Worm (Caenorhabditis elegans): ENCODE results near the gene ncs-7.

The ncs-7 gene

DNA sequence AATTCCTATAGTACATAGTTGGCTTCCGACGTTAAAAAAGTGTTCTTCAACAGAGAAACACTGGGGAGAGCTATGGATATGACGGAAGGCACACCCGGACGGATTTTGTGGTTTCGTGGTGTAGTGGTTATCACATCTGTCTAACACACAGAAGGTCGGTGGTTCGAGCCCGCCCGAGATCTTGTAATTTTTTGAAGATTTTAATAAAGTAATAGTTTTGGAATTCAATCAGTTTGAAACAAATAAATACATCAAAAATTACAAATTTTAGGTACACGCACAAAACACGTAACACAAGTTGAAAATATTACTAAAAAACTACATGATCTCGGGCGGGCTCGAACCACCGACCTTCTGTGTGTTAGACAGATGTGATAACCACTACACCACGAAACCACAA, 3.2 kb upstream of the ncs-7 start:
- TF ChIP-seq egl-18 (GFP tag; IDR thresholded peaks at IDR 0.05), result no peak
- no peak for TF ChIP-seq ceh-100 (GFP tag; IDR thresholded peaks at IDR 0.05)
- TF ChIP-seq F33H1.4 (GFP tag; IDR thresholded peaks at IDR 0.05), result no peak
- no peak for TF ChIP-seq atf-7 (tag; optimal IDR thresholded peaks at IDR 0.05)
- TF ChIP-seq mes-4 (tag; optimal IDR thresholded peaks at IDR 0.05), result no peak
- TF ChIP-seq madf-10 (tag; optimal IDR thresholded peaks at IDR 0.05), result peak; percentile 24
- no peak for TF ChIP-seq B0336.3 (GFP tag; IDR thresholded peaks at IDR 0.05)
- TF ChIP-seq lin-35 (GFP tag; optimal IDR thresholded peaks at IDR 0.05), result peak in 1 of 3 experiments; percentile 54
- 0 out of 2 replicates have a peak, but pooled peaks have one; percentile 5 for TF ChIP-seq ztf-6 (GFP tag; IDR thresholded peaks at IDR 0.05)
- TF ChIP-seq B0019.2 (GFP tag; conservative IDR thresholded peaks at IDR 0.05), result no peak
- peak; percentile 24 for TF ChIP-seq ZK185.1 (tag; optimal IDR thresholded peaks at IDR 0.05; ENCODE audit: poor library complexity, severe bottlenecking)
- peak; percentile 68; the same call in 1 of the 2 replicates for TF ChIP-seq ztf-25 (GFP tag; IDR thresholded peaks at IDR 0.05)
- no peak for TF ChIP-seq aptf-2 (GFP tag; conservative IDR thresholded peaks at IDR 0.05)
- no peak for TF ChIP-seq lsy-27 (tag; optimal IDR thresholded peaks at IDR 0.05; ENCODE audit: borderline replicate concordance, insufficient read depth)
- no peak for TF ChIP-seq attf-3 (GFP tag; conservative IDR thresholded peaks at IDR 0.05)
- peak; percentile 60; the same call in 1 of the 2 replicates for TF ChIP-seq rcor-1 (GFP tag; IDR thresholded peaks at IDR 0.05)
- peak; percentile 81 for TF ChIP-seq pbrm-1 (GFP tag; IDR thresholded peaks at IDR 0.05)
- no peak for TF ChIP-seq K11D2.4 (GFP tag; IDR thresholded peaks at IDR 0.05)
- no peak for TF ChIP-seq cebp-1 (GFP tag; IDR thresholded peaks at IDR 0.05)
- TF ChIP-seq cebp-1 (tag; optimal IDR thresholded peaks at IDR 0.05), result no peak
- peak; percentile 72 for TF ChIP-seq zim-3 (tag; optimal IDR thresholded peaks at IDR 0.05)
- no peak for TF ChIP-seq Y67H2A.10 (GFP tag; conservative IDR thresholded peaks at IDR 0.05)
- no peak for TF ChIP-seq madf-8 (GFP tag; conservative IDR thresholded peaks at IDR 0.05)
- no peak for TF ChIP-seq ceh-40 (GFP tag; IDR thresholded peaks at IDR 0.05)
- TF ChIP-seq C06A6.2 (GFP tag; conservative IDR thresholded peaks at IDR 0.05), result no peak
- TF ChIP-seq ekl-4 (GFP tag; IDR thresholded peaks at IDR 0.05), result peak; percentile 58; the same call in 1 of the 2 replicates
- TF ChIP-seq athp-1 (tag; optimal IDR thresholded peaks at IDR 0.05), result peak; percentile 30
- TF ChIP-seq sdz-38 (tag; optimal IDR thresholded peaks at IDR 0.05), result no peak
- TF ChIP-seq nhr-120 (GFP tag; IDR thresholded peaks at IDR 0.05), result no peak
- TF ChIP-seq somi-1 (GFP tag; optimal IDR thresholded peaks at IDR 0.05), result peak; percentile 57
- TF ChIP-seq aptf-3 (GFP tag; IDR thresholded peaks at IDR 0.05), result no peak
- TF ChIP-seq mel-28 (tag; optimal IDR thresholded peaks at IDR 0.05; ENCODE audit: borderline replicate concordance), result no peak
- no peak for TF ChIP-seq F22D6.2 (tag; optimal IDR thresholded peaks at IDR 0.05)
- peak; percentile 76 for TF ChIP-seq rpc-1 (optimal IDR thresholded peaks at IDR 0.05)
- TF ChIP-seq rpc-1 (tag; optimal IDR thresholded peaks at IDR 0.05), result peak; percentile 85
- TF ChIP-seq chd-7 (tag; optimal IDR thresholded peaks at IDR 0.05), result peak; percentile 57
- TF ChIP-seq pha-4 (tag; optimal IDR thresholded peaks at IDR 0.05), result no peak
- peak; percentile 42 for TF ChIP-seq snpc-1.1 (tag; optimal IDR thresholded peaks at IDR 0.05; ENCODE audit: insufficient read depth)
- TF ChIP-seq Y53G8AR.9 (GFP tag; conservative IDR thresholded peaks at IDR 0.05), result no peak
- no peak for TF ChIP-seq C17E4.6 (GFP tag; IDR thresholded peaks at IDR 0.05)
- TF ChIP-seq F57C9.4 (tag; optimal IDR thresholded peaks at IDR 0.05), result no peak
- peak; percentile 15 for TF ChIP-seq ztf-18 (tag; optimal IDR thresholded peaks at IDR 0.05)
- no peak for TF ChIP-seq dox-1 (GFP tag; IDR thresholded peaks at IDR 0.05)
- peak; percentile 5 for TF ChIP-seq lsl-1 (GFP tag; optimal IDR thresholded peaks at IDR 0.05)
- no peak for TF ChIP-seq ceh-91 (GFP tag; IDR thresholded peaks at IDR 0.05)
- peak; percentile 34 for TF ChIP-seq F49E8.2 (tag; optimal IDR thresholded peaks at IDR 0.05; ENCODE audit: insufficient read depth)
- no peak for TF ChIP-seq snpc-1.3 (tag; optimal IDR thresholded peaks at IDR 0.05; ENCODE audit: insufficient read depth)
- no peak for TF ChIP-seq F52B5.7 (tag; optimal IDR thresholded peaks at IDR 0.05)
- no peak for TF ChIP-seq mxl-1 (tag; optimal IDR thresholded peaks at IDR 0.05)
